Worm (Caenorhabditis elegans): ENCODE measurements around the gene try-11.

DNA sequence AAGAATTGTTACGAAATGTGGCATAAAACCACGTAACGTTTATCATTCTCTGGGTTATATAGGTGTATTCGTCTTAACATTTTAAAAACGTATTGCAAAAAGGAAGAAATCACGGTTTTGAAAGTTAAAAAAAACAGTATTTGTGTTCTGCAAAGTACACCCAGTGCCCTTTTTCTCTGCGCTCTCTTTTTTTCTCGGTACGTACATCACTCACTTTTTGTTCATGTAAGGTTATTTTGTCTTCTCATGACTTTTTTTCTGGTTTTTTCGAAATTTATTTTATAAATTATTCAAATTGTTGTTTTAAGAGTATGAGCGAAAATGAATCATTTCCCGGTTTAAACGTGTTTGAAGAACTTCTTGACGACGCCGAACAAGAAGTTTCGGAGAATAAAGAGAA lies 4.6 kb upstream of the try-11 start, which contains the start of gene F25E5.5:
- TF ChIP-seq aly-2 (tag; optimal IDR thresholded peaks at IDR 0.05) (no peak), ztf-11 (tag; optimal IDR thresholded peaks at IDR 0.05) (no peak), unc-62 (GFP tag; optimal IDR thresholded peaks at IDR 0.05 in 1 of 2) (no peak), unc-62 (tag; optimal IDR thresholded peaks at IDR 0.05) (no peak), lin-39 (tag; optimal IDR thresholded peaks at IDR 0.05) (no peak), zip-11 (GFP tag; IDR thresholded peaks at IDR 0.05) (no peak), aha-1 (tag) (no peak), lin-15B (tag; optimal IDR thresholded peaks at IDR 0.05) (no peak)

Measured in whole organism, L4 larva.